Worm (Caenorhabditis elegans) whole organism, early embryonic: ENCODE results near the gene B0462.5.

Experiments used
- B0310.2 ChIP-seq: sonication (generic microtip); optimal IDR thresholded peaks from 2 replicates; lab custom pipeline; 2016; ENCODE audit warnings: mild to moderate bottlenecking, missing genetic modification characterization, missing compliant biosample characterization
- F13C5.2 ChIP-seq: sonication (generic microtip); optimal IDR thresholded peaks from 2 replicates; lab custom pipeline; 2017; ENCODE audit warnings: mild to moderate bottlenecking, missing genetic modification characterization, inconsistent platforms, missing compliant biosample characterization
- aly-1 ChIP-seq: sonication (generic microtip); optimal IDR thresholded peaks from 2 replicates; lab custom pipeline; 2016; ENCODE audit warnings: missing genetic modification characterization, missing compliant biosample characterization
- ama-1 ChIP-seq: fragments of 150-350 bp; optimal IDR thresholded peaks from 2 replicates; lab custom pipeline; 2014
- ceh-13 ChIP-seq: fragments of 200-800 bp; sonication (Bioruptor generic); optimal IDR thresholded peaks from 2 replicates; lab custom pipeline; 2018; ENCODE audit warnings: mild to moderate bottlenecking, missing genetic modification characterization, missing compliant biosample characterization
- ceh-36 ChIP-seq: sonication (generic microtip); optimal IDR thresholded peaks from 2 replicates; lab custom pipeline; 2016; ENCODE audit warnings: missing genetic modification characterization, inconsistent platforms, missing compliant biosample characterization
- ets-7 ChIP-seq: sonication (generic microtip); optimal IDR thresholded peaks from 2 replicates; lab custom pipeline; 2016; ENCODE audit warnings: missing genotype, missing genetic modification characterization, missing compliant biosample characterization
- flt-1 ChIP-seq: fragments of 200-800 bp; sonication (Bioruptor generic); IDR thresholded peaks from 2 replicates; pipeline ENCODE4 v1.3.6; 2022; ENCODE audit warnings: missing genetic modification characterization, missing compliant biosample characterization
- hmbx-1 ChIP-seq: sonication (generic microtip); optimal IDR thresholded peaks from 2 replicates; lab custom pipeline; 2016; ENCODE audit warnings: mild to moderate bottlenecking, missing genetic modification characterization, missing compliant biosample characterization
- hmg-4 ChIP-seq: fragments of 200-800 bp; sonication (Bioruptor generic); optimal IDR thresholded peaks from 2 replicates; lab custom pipeline; 2018; ENCODE audit warnings: mild to moderate bottlenecking, missing genetic modification characterization, missing compliant biosample characterization
- hnd-1 ChIP-seq: sonication (generic microtip); optimal IDR thresholded peaks from 2 replicates; lab custom pipeline; 2016; ENCODE audit warnings: missing genetic modification characterization, missing compliant biosample characterization
- pes-1 ChIP-seq: fragments of 200-800 bp; sonication (Bioruptor generic); IDR thresholded peaks from 2 replicates; pipeline ENCODE4 v1.3.6; 2022; ENCODE audit warnings: missing genetic modification reagents, missing genetic modification characterization, missing compliant biosample characterization
- scrt-1 ChIP-seq: fragments of 200-800 bp; sonication (Bioruptor generic); IDR thresholded peaks from 2 replicates; pipeline ENCODE4 v1.3.6; 2022; ENCODE audit warnings: missing genetic modification characterization, missing compliant biosample characterization
- sea-1 ChIP-seq: fragments of 200-800 bp; sonication (Bioruptor generic); conservative IDR thresholded peaks from 2 replicates; pipeline ENCODE4 v1.3.6; 2022; ENCODE audit warnings: missing genetic modification characterization, missing compliant biosample characterization
- tbx-11 ChIP-seq: fragments of 200-800 bp; sonication (Bioruptor generic); IDR thresholded peaks from 2 replicates; pipeline ENCODE4 v1.3.6; 2022; ENCODE audit warnings: missing genetic modification characterization, missing compliant biosample characterization
- tbx-37 ChIP-seq: fragments of 200-800 bp; sonication (Bioruptor generic); conservative IDR thresholded peaks from 2 replicates; pipeline ENCODE4 v1.3.6; 2022; ENCODE audit warnings: missing genetic modification reagents, missing genetic modification characterization, missing compliant biosample characterization
- tra-4 ChIP-seq: sonication (generic microtip); optimal IDR thresholded peaks from 2 replicates; lab custom pipeline; 2017; ENCODE audit warnings: missing genetic modification characterization, missing compliant biosample characterization

Gene B0462.5

DNA sequence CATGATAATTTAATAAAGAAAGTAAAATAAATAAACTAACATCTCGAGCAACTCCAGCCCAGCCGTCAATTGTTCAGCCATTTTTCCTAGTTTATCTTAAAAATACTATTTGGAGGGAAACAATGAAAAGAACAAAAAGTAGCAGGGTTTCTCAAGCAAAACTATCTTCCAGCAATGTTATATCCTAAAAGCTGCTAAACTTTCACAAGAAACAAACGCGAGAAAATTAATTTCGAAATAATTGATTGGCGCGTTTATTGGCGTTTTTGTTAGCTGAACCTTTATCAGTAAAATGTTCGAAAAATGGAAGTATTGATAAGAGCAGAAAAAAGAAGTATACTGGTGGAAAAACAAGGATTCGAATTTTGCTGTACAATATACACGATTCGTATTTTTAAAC is at the start of gene B0462.5:
Gene B0462.5 (minus strand): TSS at position 101 of the 400 bp plus-strand sequence.
- TF ChIP-seq ama-1 (lab: Kevin White, UChicago), result no peak
- TF ChIP-seq ceh-36 (tag; lab: Kevin White, UChicago), result no peak
- TF ChIP-seq ets-7 (tag; lab: Kevin White, UChicago), result no peak
- TF ChIP-seq scrt-1, result no peak
- no peak for TF ChIP-seq B0310.2
- TF ChIP-seq hmbx-1 (tag; lab: Kevin White, UChicago), result no peak
- TF ChIP-seq tbx-11 (GFP tag; lab: Robert Waterston, UW), result no peak
- TF ChIP-seq tra-4 (tag; lab: Kevin White, UChicago), result no peak
- no peak for TF ChIP-seq pes-1 (GFP tag; lab: Robert Waterston, UW)
- no peak for TF ChIP-seq flt-1

DNA sequence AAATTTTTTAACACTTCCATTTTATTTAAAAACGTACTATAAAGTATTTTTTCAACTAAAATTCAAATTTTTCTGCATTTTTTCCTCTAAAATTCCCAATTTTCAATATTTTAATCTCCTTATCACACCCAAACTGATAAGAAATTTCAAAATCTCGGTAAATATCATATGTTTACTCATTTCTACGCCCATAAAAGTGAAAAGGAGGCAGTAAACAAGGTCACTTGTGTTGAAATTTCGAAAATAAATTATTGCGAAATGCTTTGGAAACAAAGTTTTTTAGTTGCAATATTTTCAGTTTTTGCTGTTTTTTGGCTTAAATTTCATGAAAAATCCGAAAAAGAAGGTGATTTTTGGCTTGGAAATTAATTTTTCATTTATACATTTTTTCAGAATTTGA is 48.4 kb upstream of the B0462.5 start, which contains the start of gene C08E8.4:
Gene C08E8.4 (plus strand): TSS at position 268 of the 400 bp plus-strand sequence.
- TF ChIP-seq flt-1 (no peak), tra-4 (tag; lab: Kevin White, UChicago) (no peak), pes-1 (GFP tag; lab: Robert Waterston, UW) (no peak), hnd-1 (tag; lab: Kevin White, UChicago) (no peak), hmg-4 (GFP tag; lab: Kevin White, UChicago) (no peak), B0310.2 (no peak), aly-1 (tag; lab: Kevin White, UChicago) (no peak), F13C5.2 (tag; lab: Kevin White, UChicago) (no peak), tbx-11 (GFP tag; lab: Robert Waterston, UW) (no peak), tbx-37 (GFP tag; lab: Robert Waterston, UW) (no peak), sea-1 (GFP tag; lab: Robert Waterston, UW) (no peak), ama-1 (lab: Kevin White, UChicago) (no peak), ceh-36 (tag; lab: Kevin White, UChicago) (no peak), hmbx-1 (tag; lab: Kevin White, UChicago) (no peak), ceh-13 (GFP tag; lab: Kevin White, UChicago) (no peak), scrt-1 (no peak), ets-7 (tag; lab: Kevin White, UChicago) (no peak)

- TF ChIP-seq hmg-4 (GFP tag; lab: Kevin White, UChicago) (no peak), scrt-1 (no peak), hmbx-1 (tag; lab: Kevin White, UChicago) (no peak), sea-1 (GFP tag; lab: Robert Waterston, UW) (no peak), aly-1 (tag; lab: Kevin White, UChicago) (no peak), tra-4 (tag; lab: Kevin White, UChicago) (no peak), B0310.2 (no peak)
These were observed 47.9 kb upstream of the B0462.5 start for ce11 chrV:18371028-18371427.

DNA sequence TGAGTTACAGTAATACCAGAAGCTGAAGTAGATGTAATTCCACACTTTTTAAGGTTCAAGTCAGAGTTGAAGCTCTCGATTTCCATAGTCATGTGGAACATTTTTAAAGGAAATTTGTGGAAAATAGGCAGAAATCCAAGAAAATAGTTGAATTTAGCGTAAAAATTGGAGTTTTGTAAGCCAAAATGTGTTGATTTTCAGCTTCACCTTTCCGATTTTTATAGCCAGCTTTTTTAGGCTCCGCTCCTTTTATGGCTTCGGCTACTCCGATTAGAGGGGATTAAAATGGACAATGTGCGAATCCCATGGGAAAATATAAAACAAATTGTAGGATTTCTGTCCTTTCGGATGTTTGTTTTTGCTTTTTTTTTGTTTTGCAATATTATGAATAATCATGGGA is 45.2 kb upstream of the B0462.5 start, which contains the start of gene C08E8.6:
Gene C08E8.6 (minus strand): TSS at position 101 of the 400 bp plus-strand sequence.
- TF ChIP-seq aly-1 (tag; lab: Kevin White, UChicago), result no peak
- no peak for TF ChIP-seq hmbx-1 (tag; lab: Kevin White, UChicago)
- no peak for TF ChIP-seq tbx-11 (GFP tag; lab: Robert Waterston, UW)
- no peak for TF ChIP-seq F13C5.2 (tag; lab: Kevin White, UChicago)
- TF ChIP-seq B0310.2, result no peak
- no peak for TF ChIP-seq ceh-36 (tag; lab: Kevin White, UChicago)
- TF ChIP-seq hnd-1 (tag; lab: Kevin White, UChicago), result no peak
- TF ChIP-seq scrt-1, result no peak
- no peak for TF ChIP-seq hmg-4 (GFP tag; lab: Kevin White, UChicago)
- no peak for TF ChIP-seq ceh-13 (GFP tag; lab: Kevin White, UChicago)
- no peak for TF ChIP-seq tbx-37 (GFP tag; lab: Robert Waterston, UW)
- no peak for TF ChIP-seq flt-1
- no peak for TF ChIP-seq tra-4 (tag; lab: Kevin White, UChicago)
- TF ChIP-seq ets-7 (tag; lab: Kevin White, UChicago), result no peak
- no peak for TF ChIP-seq sea-1 (GFP tag; lab: Robert Waterston, UW)

DNA sequence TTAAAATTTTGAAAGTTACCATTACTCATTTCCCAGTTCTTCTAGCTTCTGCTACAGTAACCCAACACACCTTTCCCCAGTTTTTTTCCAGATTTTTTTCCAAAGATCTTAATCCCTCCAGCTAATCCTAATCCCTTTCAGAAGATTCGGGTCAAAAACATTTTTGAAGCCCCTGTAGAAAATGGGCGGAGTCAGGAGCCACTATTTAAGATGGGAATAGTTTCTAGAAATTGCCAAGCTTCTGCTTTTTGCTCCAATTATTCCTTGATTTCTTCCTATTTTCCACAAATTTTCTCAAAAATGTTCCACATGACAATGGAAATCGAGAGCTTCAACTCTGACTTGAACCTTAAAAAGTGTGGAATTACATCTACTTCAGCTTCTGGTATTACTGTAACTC is 41.4 kb upstream of the B0462.5 start, which contains the start of gene C08E8.9:
Gene C08E8.9 (plus strand): TSS at position 301 of the 400 bp plus-strand sequence.
- TF ChIP-seq tbx-37 (GFP tag; lab: Robert Waterston, UW) (no peak), ceh-36 (tag; lab: Kevin White, UChicago) (peak; percentile 57), hmbx-1 (tag; lab: Kevin White, UChicago) (no peak)

DNA sequence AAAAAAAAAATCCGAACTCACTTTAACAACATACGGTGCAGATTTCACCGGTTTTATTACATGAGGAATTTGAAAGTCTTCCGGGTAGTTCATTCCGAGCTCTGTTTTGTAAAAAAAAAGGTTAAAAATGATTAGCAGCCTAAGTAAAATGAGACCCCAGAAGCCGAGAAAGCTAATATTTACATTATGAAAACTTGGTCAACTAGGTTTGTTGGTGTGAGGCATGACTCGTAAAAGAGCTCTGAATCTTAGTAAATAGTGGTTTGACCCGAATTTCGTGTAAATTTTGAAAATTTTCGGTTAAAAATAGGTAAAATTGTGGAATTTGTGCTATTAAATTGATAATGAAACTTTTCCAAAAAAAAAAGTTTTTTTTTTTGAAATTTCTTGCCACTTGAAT is 39.3 kb upstream of the B0462.5 start, which contains the start of gene C08E8.1:
Gene C08E8.1 (minus strand): TSS at position 101 of the 400 bp plus-strand sequence.
- no peak for TF ChIP-seq sea-1 (GFP tag; lab: Robert Waterston, UW)
- no peak for TF ChIP-seq F13C5.2 (tag; lab: Kevin White, UChicago)
- TF ChIP-seq tbx-11 (GFP tag; lab: Robert Waterston, UW), result no peak
- TF ChIP-seq pes-1 (GFP tag; lab: Robert Waterston, UW), result no peak
- TF ChIP-seq ama-1 (lab: Kevin White, UChicago), result no peak
- TF ChIP-seq ceh-13 (GFP tag; lab: Kevin White, UChicago), result no peak
- no peak for TF ChIP-seq ets-7 (tag; lab: Kevin White, UChicago)
- TF ChIP-seq ceh-36 (tag; lab: Kevin White, UChicago), result no peak
- no peak for TF ChIP-seq aly-1 (tag; lab: Kevin White, UChicago)
- TF ChIP-seq hnd-1 (tag; lab: Kevin White, UChicago), result no peak
- TF ChIP-seq tbx-37 (GFP tag; lab: Robert Waterston, UW), result no peak
- TF ChIP-seq tra-4 (tag; lab: Kevin White, UChicago), result no peak
- TF ChIP-seq scrt-1, result no peak
- TF ChIP-seq hmbx-1 (tag; lab: Kevin White, UChicago), result no peak
- no peak for TF ChIP-seq flt-1
- TF ChIP-seq B0310.2, result no peak
- no peak for TF ChIP-seq hmg-4 (GFP tag; lab: Kevin White, UChicago)

DNA sequence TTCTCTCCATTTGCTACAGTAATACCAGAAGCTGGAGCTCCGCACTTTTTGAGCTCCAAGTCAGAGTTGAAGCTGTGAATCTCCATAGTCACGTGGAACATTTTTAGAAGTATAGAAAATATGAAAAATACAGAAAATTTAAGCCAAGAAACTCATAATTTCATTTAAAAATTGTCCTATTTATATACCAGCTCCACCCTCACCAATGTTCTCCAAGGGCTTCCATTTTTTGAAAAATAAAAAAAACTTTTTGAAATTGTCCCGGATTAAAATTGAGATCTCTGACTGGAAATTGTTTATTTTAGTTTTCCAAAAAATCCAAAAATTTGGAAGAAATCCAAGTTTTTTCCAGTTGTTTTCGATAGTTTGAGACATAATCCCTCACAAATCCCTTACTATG is 36.8 kb upstream of the B0462.5 start, which contains the start of gene C08E8.5:
Gene C08E8.5 (minus strand): TSS at position 101 of the 400 bp plus-strand sequence.
- TF ChIP-seq aly-1 (tag; lab: Kevin White, UChicago) (no peak), ama-1 (lab: Kevin White, UChicago) (no peak), tra-4 (tag; lab: Kevin White, UChicago) (no peak), hmg-4 (GFP tag; lab: Kevin White, UChicago) (no peak), scrt-1 (no peak), flt-1 (no peak)
